Fruit fly (Drosophila melanogaster) whole organism, embryonic: Measurements from ENCODE around the gene Lcp65Ac.

ENCODE experiments used
- Atf6 ChIP-seq: fragments of 200-800 bp; sonication (Bioruptor generic); IDR thresholded peaks from 2 replicates; pipeline ENCODE4 v1.3.6; 2022; ENCODE audit warnings: missing biosample characterization, missing genetic modification characterization
- B-H2 ChIP-seq: fragments of 200-800 bp; sonication (Bioruptor generic); optimal IDR thresholded peaks from 2 replicates; lab custom pipeline; 2018; ENCODE audit warnings: missing biosample characterization, mild to moderate bottlenecking, missing genetic modification characterization
- CG11398 ChIP-seq: fragments of 200-800 bp; sonication (Bioruptor generic); optimal IDR thresholded peaks from 2 replicates; lab custom pipeline; 2016; ENCODE audit warnings: missing biosample characterization, missing genetic modification characterization
- CG11560 ChIP-seq: fragments of 200-800 bp; sonication (Bioruptor generic); IDR thresholded peaks from 3 replicates; pipeline ENCODE4 v1.3.6; 2022; ENCODE audit warnings: missing biosample characterization, missing genetic modification characterization
- CG12236 ChIP-seq: fragments of 200-800 bp; sonication (Bioruptor generic); optimal IDR thresholded peaks from 2 replicates; lab custom pipeline; 2016; ENCODE audit warnings: missing biosample characterization, missing genetic modification characterization
- CG12391 ChIP-seq: fragments of 200-800 bp; sonication (Bioruptor generic); optimal IDR thresholded peaks from 3 replicates; lab custom pipeline; 2018; ENCODE audit warnings: missing biosample characterization, mild to moderate bottlenecking, missing genetic modification characterization, moderate library complexity
- CG13775 ChIP-seq: fragments of 200-800 bp; sonication (Bioruptor generic); optimal IDR thresholded peaks from 3 replicates; lab custom pipeline; 2017; ENCODE audit warnings: missing biosample characterization, mild to moderate bottlenecking, missing genetic modification characterization
- CG15011 ChIP-seq: fragments of 200-800 bp; sonication (Bioruptor generic); optimal IDR thresholded peaks from 3 replicates; lab custom pipeline; 2018; ENCODE audit warnings: missing biosample characterization, mild to moderate bottlenecking, missing genetic modification characterization
- CG15601 ChIP-seq: fragments of 200-800 bp; sonication (Bioruptor generic); optimal IDR thresholded peaks from 3 replicates; lab custom pipeline; 2019; ENCODE audit warnings: missing biosample characterization, mild to moderate bottlenecking, missing genetic modification characterization, moderate library complexity
- CG2129 ChIP-seq: fragments of 200-800 bp; sonication (Bioruptor generic); IDR thresholded peaks from 2 replicates; pipeline ENCODE4 v1.3.6; 2022; ENCODE audit warnings: missing biosample characterization, missing genetic modification characterization; ENCODE audit not compliant: partially characterized antibody
- CG2712 ChIP-seq: fragments of 200-800 bp; optimal IDR thresholded peaks from 3 replicates; lab custom pipeline; 2019; ENCODE audit warnings: missing biosample characterization, mild to moderate bottlenecking, missing genetic modification characterization, moderate library complexity
- CG3163 ChIP-seq: fragments of 200-800 bp; sonication (Bioruptor generic); optimal IDR thresholded peaks from 3 replicates; lab custom pipeline; 2016; ENCODE audit warnings: missing biosample characterization, missing genetic modification characterization
- CG33557 ChIP-seq: fragments of 200-800 bp; sonication (Bioruptor generic); optimal IDR thresholded peaks from 2 replicates; lab custom pipeline; 2019; ENCODE audit warnings: missing biosample characterization, mild to moderate bottlenecking, missing genetic modification characterization, moderate library complexity
- CG3726 ChIP-seq: fragments of 200-800 bp; sonication (Bioruptor generic); IDR thresholded peaks from 3 replicates; pipeline ENCODE4, ENCODE4 v1.3.6; 2022; ENCODE audit warnings: missing biosample characterization, missing genetic modification characterization
- CG4707 ChIP-seq: fragments of 200-800 bp; sonication (Bioruptor generic); optimal IDR thresholded peaks from 2 replicates; lab custom pipeline; 2018; ENCODE audit warnings: missing biosample characterization, mild to moderate bottlenecking, missing genetic modification characterization, moderate library complexity
- CG6765 ChIP-seq: fragments of 200-800 bp; sonication (Bioruptor generic); optimal IDR thresholded peaks from 3 replicates; lab custom pipeline; 2017; ENCODE audit warnings: missing biosample characterization, mild to moderate bottlenecking, missing genetic modification characterization
- CG7987 ChIP-seq: fragments of 200-800 bp; sonication (Bioruptor generic); optimal IDR thresholded peaks from 2 replicates; lab custom pipeline; 2018; ENCODE audit warnings: missing biosample characterization, mild to moderate bottlenecking, missing genetic modification characterization, moderate library complexity
- CG8089 ChIP-seq: fragments of 200-800 bp; sonication (Bioruptor generic); optimal IDR thresholded peaks from 3 replicates; lab custom pipeline; 2016; ENCODE audit warnings: missing biosample characterization, missing genetic modification characterization
- CG8281 ChIP-seq: fragments of 200-800 bp; sonication (Bioruptor generic); optimal IDR thresholded peaks from 2 replicates; lab custom pipeline; 2018; ENCODE audit warnings: missing biosample characterization, mild to moderate bottlenecking, missing genetic modification characterization, moderate library complexity
- CG8478 ChIP-seq: fragments of >200 bp; optimal IDR thresholded peaks from 2 replicates; lab custom pipeline; 2018
- CG9817 ChIP-seq: fragments of 200-800 bp; sonication (Bioruptor generic); optimal IDR thresholded peaks from 2 replicates; lab custom pipeline; 2018; ENCODE audit warnings: missing biosample characterization, mild to moderate bottlenecking, missing genetic modification characterization, moderate library complexity
- CoRest ChIP-seq: fragments of 200-800 bp; sonication (Bioruptor generic); optimal IDR thresholded peaks from 3 replicates; lab custom pipeline; 2018; ENCODE audit warnings: missing biosample characterization, mild to moderate bottlenecking, missing genetic modification characterization, moderate library complexity
- CrebB ChIP-seq: fragments of 200-800 bp; sonication (Bioruptor generic); optimal IDR thresholded peaks from 3 replicates; lab custom pipeline; 2018; ENCODE audit warnings: missing biosample characterization, mild to moderate bottlenecking, missing genetic modification characterization
- Dad ChIP-seq: fragments of 200-800 bp; sonication (Bioruptor generic); optimal IDR thresholded peaks from 3 replicates; lab custom pipeline; 2016; ENCODE audit warnings: missing biosample characterization, missing genetic modification characterization
- Dbx ChIP-seq: fragments of 200-800 bp; sonication (Bioruptor generic); IDR thresholded peaks from 3 replicates; pipeline ENCODE4 v1.3.6; 2022; ENCODE audit warnings: missing biosample characterization, missing genetic modification characterization
- Doc2 ChIP-seq: fragments of 200-800 bp; sonication (Bioruptor generic); IDR thresholded peaks from 2 replicates; pipeline ENCODE4 v1.3.6; 2022; ENCODE audit warnings: missing biosample characterization, missing genetic modification characterization
- ERR ChIP-seq: fragments of 200-800 bp; sonication (Bioruptor generic); optimal IDR thresholded peaks from 2 replicates; lab custom pipeline; 2016; ENCODE audit warnings: missing biosample characterization, missing genetic modification characterization
- H2.0 ChIP-seq: fragments of 200-800 bp; sonication (Bioruptor generic); IDR thresholded peaks from 2 replicates; pipeline ENCODE4 v1.3.6; 2022; ENCODE audit warnings: missing biosample characterization, missing genetic modification characterization
- HLH54F ChIP-seq: fragments of 200-800 bp; sonication (Bioruptor generic); optimal IDR thresholded peaks from 3 replicates; lab custom pipeline; 2016; ENCODE audit warnings: missing biosample characterization, missing genetic modification characterization
- Hr39 ChIP-seq: fragments of >200 bp; optimal IDR thresholded peaks from 2 replicates; lab custom pipeline; 2017
- Hsf ChIP-seq: fragments of 200-800 bp; sonication (Bioruptor generic); optimal IDR thresholded peaks from 3 replicates; lab custom pipeline; 2016; ENCODE audit warnings: missing biosample characterization, missing genetic modification characterization
- MBD-R2 ChIP-seq: fragments of 200-800 bp; sonication (Bioruptor generic); IDR thresholded peaks from 2 replicates; pipeline ENCODE4 v1.3.6; 2022; ENCODE audit warnings: missing biosample characterization, missing genetic modification characterization
- Opbp ChIP-seq: fragments of 200-800 bp; sonication (Bioruptor generic); IDR thresholded peaks from 3 replicates; pipeline ENCODE4 v1.3.6; 2022; ENCODE audit warnings: missing biosample characterization, missing genetic modification characterization; ENCODE audit not compliant: partially characterized antibody
- TFAM ChIP-seq: fragments of 200-800 bp; sonication (Bioruptor generic); optimal IDR thresholded peaks from 2 replicates; lab custom pipeline; 2017; ENCODE audit warnings: missing biosample characterization, missing genetic modification characterization, inconsistent platforms
- Trl ChIP-seq, 3 experiments: fragments of >200 bp in 2 of 3; fragments of 200-800 bp in 1 of 3; sonication (Bioruptor generic) in 1 of 3; optimal IDR thresholded peaks; 2 replicates in 1 of 3; 3 replicates in 2 of 3; lab custom pipeline; 2016 to 2017; ENCODE audit warnings: missing biosample characterization in 1 of 3, missing genetic modification characterization in 1 of 3
- Usf ChIP-seq: fragments of 200-800 bp; sonication (Bioruptor generic); optimal IDR thresholded peaks from 2 replicates; lab custom pipeline; 2017; ENCODE audit warnings: missing genotype, missing biosample characterization, missing genetic modification characterization
- Xbp1 ChIP-seq: fragments of 200-800 bp; sonication (Bioruptor generic); optimal IDR thresholded peaks from 3 replicates; lab custom pipeline; 2016; ENCODE audit warnings: missing biosample characterization, mild to moderate bottlenecking, missing genetic modification characterization
- YL-1 ChIP-seq: fragments of 200-800 bp; sonication (Bioruptor generic); optimal IDR thresholded peaks from 3 replicates; lab custom pipeline; 2017; ENCODE audit warnings: missing biosample characterization, mild to moderate bottlenecking, missing genetic modification characterization
- chm ChIP-seq: fragments of 200-800 bp; sonication (Bioruptor generic); IDR thresholded peaks from 2 replicates; pipeline ENCODE4 v1.3.6; 2022; ENCODE audit warnings: missing biosample characterization, missing genetic modification characterization
- dati ChIP-seq: fragments of 200-800 bp; sonication (Bioruptor generic); IDR thresholded peaks from 2 replicates; pipeline ENCODE4 v1.3.6; 2022; ENCODE audit warnings: missing biosample characterization, missing genetic modification characterization
- dpn ChIP-seq, 2 experiments: fragments of 200-800 bp; sonication (Bioruptor generic); optimal IDR thresholded peaks; 3 replicates each; lab custom pipeline; 2016; ENCODE audit warnings: missing biosample characterization in 2 of 2, missing genetic modification characterization in 2 of 2
- dysf ChIP-seq: fragments of 200-800 bp; sonication (Bioruptor generic); IDR thresholded peaks from 3 replicates; pipeline ENCODE4 v1.3.6; 2022; ENCODE audit warnings: missing biosample characterization, missing genetic modification characterization
- fd64A ChIP-seq: fragments of 200-800 bp; sonication (Bioruptor generic); optimal IDR thresholded peaks from 3 replicates; lab custom pipeline; 2018; ENCODE audit warnings: missing biosample characterization, mild to moderate bottlenecking, missing genetic modification characterization
- fu2 ChIP-seq: fragments of 200-800 bp; sonication (Bioruptor generic); optimal IDR thresholded peaks from 2 replicates; lab custom pipeline; 2016; ENCODE audit warnings: missing biosample characterization, missing genetic modification characterization
- inv ChIP-seq: fragments of 200-800 bp; sonication (Bioruptor generic); IDR thresholded peaks from 2 replicates; pipeline ENCODE4 v1.3.6; 2022; ENCODE audit warnings: missing biosample characterization, missing genetic modification characterization; ENCODE audit not compliant: partially characterized antibody
- oc ChIP-seq: fragments of 200-800 bp; sonication (Bioruptor generic); optimal IDR thresholded peaks from 2 replicates; lab custom pipeline; 2018; ENCODE audit warnings: missing biosample characterization, mild to moderate bottlenecking, missing genetic modification characterization, moderate library complexity
- p53 ChIP-seq: fragments of 200-800 bp; sonication (Bioruptor generic); optimal IDR thresholded peaks from 2 replicates; lab custom pipeline; 2016; ENCODE audit warnings: missing biosample characterization, missing genetic modification characterization
- ranshi ChIP-seq: fragments of 200-800 bp; sonication (Bioruptor generic); IDR thresholded peaks from 2 replicates; pipeline ENCODE4 v1.3.6; 2022; ENCODE audit warnings: missing biosample characterization, missing genetic modification characterization
- slou ChIP-seq: fragments of 200-800 bp; sonication (Bioruptor generic); optimal IDR thresholded peaks from 3 replicates; lab custom pipeline; 2016; ENCODE audit warnings: missing biosample characterization, missing genetic modification characterization
- stwl ChIP-seq: fragments of 200-800 bp; sonication (Bioruptor generic); optimal IDR thresholded peaks from 3 replicates; lab custom pipeline; 2018; ENCODE audit warnings: missing biosample characterization, mild to moderate bottlenecking, missing genetic modification characterization, moderate library complexity
- tna ChIP-seq: fragments of 200-800 bp; sonication (Bioruptor generic); IDR thresholded peaks from 2 replicates; pipeline ENCODE4 v1.3.6; 2022; ENCODE audit warnings: missing biosample characterization, missing genetic modification characterization; ENCODE audit not compliant: partially characterized antibody
- vnd ChIP-seq: fragments of 200-800 bp; sonication (Bioruptor generic); IDR thresholded peaks from 3 replicates; pipeline ENCODE4 v1.3.6; 2022; ENCODE audit warnings: missing biosample characterization, missing genetic modification characterization; ENCODE audit not compliant: partially characterized antibody

The Lcp65Ac gene

DNA sequence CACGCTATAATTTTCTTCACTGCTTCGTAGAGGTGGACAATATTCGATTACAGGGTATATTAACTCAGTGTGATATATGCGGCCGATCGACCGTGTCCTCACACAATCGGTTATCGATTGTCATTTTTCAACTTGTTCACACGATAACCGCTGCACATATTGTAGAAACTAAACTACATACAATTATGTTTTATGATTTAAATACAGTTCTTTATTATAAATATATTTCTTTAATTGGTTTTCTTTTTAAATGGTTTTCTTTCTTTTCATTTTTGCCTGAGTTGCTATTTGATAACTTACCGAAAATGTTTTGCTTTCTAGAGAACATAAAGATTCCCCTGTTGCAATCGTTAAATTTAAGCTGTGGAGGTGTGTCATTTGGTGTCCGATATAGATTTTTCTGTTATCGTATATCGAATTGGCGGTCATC lies 29.2 kb downstream of the Lcp65Ac start, which contains the start of the genes fmt and CG7376 (continued):
- TF ChIP-seq Trl (optimal IDR thresholded peaks at IDR 0.05; lab: Kevin White, UChicago) (no peak), Trl (GFP tag; optimal IDR thresholded peaks at IDR 0.05; lab: Kevin White, UChicago) (no peak), Hsf (GFP tag; lab: Kevin White, UChicago) (peak; percentile 20), CG2712 (tag; lab: Kevin White, UChicago) (no peak), CoRest (tag; lab: Kevin White, UChicago) (no peak), CG3726 (no peak), CG9817 (tag; lab: Kevin White, UChicago) (no peak), oc (tag; lab: Kevin White, UChicago) (no peak), CG13775 (peak; percentile 49), CG15011 (GFP tag; lab: Kevin White, UChicago) (no peak), CG4707 (GFP tag; lab: Kevin White, UChicago) (no peak), dpn (GFP tag; optimal IDR thresholded peaks at IDR 0.05; lab: Kevin White, UChicago) (peak in 1 of 2 experiments; percentile 42), Usf (GFP tag; lab: Kevin White, UChicago) (no peak), YL-1 (GFP tag; lab: Kevin White, UChicago) (peak; percentile 78), Atf6 (GFP tag; lab: Robert Waterston, UW) (no peak), vnd (GFP tag; lab: Robert Waterston, UW) (peak; percentile 84), dati (GFP tag; lab: Robert Waterston, UW) (no peak), H2.0 (no peak), ranshi (no peak), CrebB (tag; lab: Kevin White, UChicago) (no peak), B-H2 (peak; percentile 43), tna (peak; percentile 84), CG15601 (no peak), chm (GFP tag; lab: Robert Waterston, UW) (no peak), HLH54F (GFP tag; lab: Kevin White, UChicago) (no peak), Doc2 (GFP tag; lab: Robert Waterston, UW) (no peak), p53 (no peak), CG2129 (GFP tag; lab: Robert Waterston, UW) (no peak), slou (GFP tag; lab: Kevin White, UChicago) (no peak), CG33557 (GFP tag; lab: Kevin White, UChicago) (no peak), CG7987 (no peak), fd64A (GFP tag; lab: Kevin White, UChicago) (no peak), fu2 (GFP tag; lab: Kevin White, UChicago) (no peak), dysf (GFP tag; lab: Robert Waterston, UW) (no peak), CG12236 (GFP tag; lab: Kevin White, UChicago) (no peak), Dbx (GFP tag; lab: Robert Waterston, UW) (no peak; the same call in 2 of the 3 replicates), ERR (GFP tag; lab: Kevin White, UChicago) (no peak), CG8478 (lab: Kevin White, UChicago) (no peak), Opbp (GFP tag; lab: Robert Waterston, UW) (peak; percentile 78; the same call in 2 of the 3 replicates), CG8089 (no peak), Dad (GFP tag; lab: Kevin White, UChicago) (no peak), stwl (tag; lab: Kevin White, UChicago) (peak; percentile 86), inv (peak; percentile 66), CG8281 (tag; lab: Kevin White, UChicago) (no peak), CG12391 (tag; lab: Kevin White, UChicago) (peak; percentile 68), MBD-R2 (GFP tag; lab: Robert Waterston, UW) (peak; percentile 46; the same call in 1 of the 2 replicates), TFAM (GFP tag; lab: Kevin White, UChicago) (no peak), CG11398 (GFP tag; lab: Kevin White, UChicago) (no peak), CG6765 (no peak), CG11560 (no peak), Hr39 (lab: Kevin White, UChicago) (no peak), Xbp1 (GFP tag; lab: Kevin White, UChicago) (peak; percentile 51), CG3163 (GFP tag; lab: Kevin White, UChicago) (no peak)
